Worm (Caenorhabditis elegans): ENCODE data around the gene aps-1.

DNA sequence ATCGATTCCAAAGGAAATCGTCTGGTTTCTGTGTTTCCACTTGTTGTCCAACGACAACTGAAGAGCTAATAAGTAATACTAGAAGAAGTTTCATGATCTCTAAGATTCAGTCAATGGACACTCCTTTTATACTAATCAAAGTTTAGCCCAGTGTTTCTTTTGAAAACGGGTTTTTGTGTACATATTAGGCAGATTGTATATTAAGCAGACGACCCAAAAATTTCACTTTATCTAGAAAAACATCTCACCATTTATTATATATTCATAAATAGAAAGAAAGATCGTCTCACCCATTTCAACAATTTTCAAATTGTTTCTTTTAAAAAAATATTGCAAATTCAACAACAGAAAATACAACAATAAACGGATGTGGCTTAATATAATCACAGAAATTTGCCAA lies 31.0 kb upstream of the aps-1 start, which contains the start of gene C10F3.7:
- TF ChIP-seq sdc-2 (tag; optimal IDR thresholded peaks at IDR 0.05) = no peak
- no peak for TF ChIP-seq ceh-18 (tag; optimal IDR thresholded peaks at IDR 0.05)
- no peak for TF ChIP-seq ahr-1 (tag; optimal IDR thresholded peaks at IDR 0.05)
- no peak for TF ChIP-seq fkh-10 (GFP tag; optimal IDR thresholded peaks at IDR 0.05)

Data from whole organism, late embryonic.